Fruit fly (Drosophila melanogaster) whole organism, embryonic: Measurements from ENCODE around the gene Ptpmeg2.
A peak's percentile ranks its signal among the peaks of the same experiment; 100 is the strongest.

ENCODE experiments used
- Adf1 ChIP-seq: fragments of 200-800 bp; sonication (Bioruptor generic); IDR thresholded peaks from 2 replicates; pipeline ENCODE4 v1.3.6; 2022; ENCODE audit warnings: missing biosample characterization, missing genetic modification characterization
- Awh ChIP-seq: fragments of 200-800 bp; sonication (Bioruptor generic); IDR thresholded peaks from 2 replicates; pipeline ENCODE4, ENCODE4 v1.3.6; 2022; ENCODE audit warnings: missing biosample characterization, missing genetic modification characterization
- Blimp-1 ChIP-seq: fragments of 200-800 bp; sonication (Bioruptor generic); optimal IDR thresholded peaks from 3 replicates; lab custom pipeline; 2018; ENCODE audit warnings: missing biosample characterization, missing genetic modification characterization, mild to moderate bottlenecking, moderate library complexity, missing genetic modification reagents
- BtbVII ChIP-seq: fragments of 200-800 bp; sonication (Bioruptor generic); optimal IDR thresholded peaks from 3 replicates; lab custom pipeline; 2017; ENCODE audit warnings: missing biosample characterization, mild to moderate bottlenecking, missing genetic modification characterization
- CG10267 ChIP-seq: fragments of 200-800 bp; sonication (Bioruptor generic); optimal IDR thresholded peaks from 2 replicates; lab custom pipeline; 2018; ENCODE audit warnings: missing biosample characterization, mild to moderate bottlenecking, missing genetic modification characterization, moderate library complexity
- CG10431 ChIP-seq: fragments of 200-800 bp; sonication (Bioruptor generic); optimal IDR thresholded peaks from 3 replicates; lab custom pipeline; 2018; ENCODE audit warnings: missing biosample characterization, mild to moderate bottlenecking, missing genetic modification characterization
- CG12071 ChIP-seq: fragments of 200-800 bp; sonication (Bioruptor generic); optimal IDR thresholded peaks from 3 replicates; lab custom pipeline; 2018; ENCODE audit warnings: missing biosample characterization, mild to moderate bottlenecking, missing genetic modification characterization
- CG12299 ChIP-seq: fragments of 200-800 bp; sonication (Bioruptor generic); optimal IDR thresholded peaks from 2 replicates; lab custom pipeline; 2018; ENCODE audit warnings: missing biosample characterization, mild to moderate bottlenecking, missing genetic modification characterization
- CG14710 ChIP-seq: fragments of 200-800 bp; sonication (Bioruptor generic); optimal IDR thresholded peaks from 3 replicates; lab custom pipeline; 2019; ENCODE audit warnings: missing biosample characterization, mild to moderate bottlenecking, missing genetic modification characterization, moderate library complexity
- CG15514 ChIP-seq: fragments of 200-800 bp; sonication (Bioruptor generic); optimal IDR thresholded peaks from 3 replicates; lab custom pipeline; 2017; ENCODE audit warnings: missing biosample characterization, missing genetic modification characterization, mild to moderate bottlenecking, moderate library complexity, missing genetic modification reagents
- CG15696 ChIP-seq: fragments of 200-800 bp; sonication (Bioruptor generic); optimal IDR thresholded peaks from 2 replicates; lab custom pipeline; 2019; ENCODE audit warnings: missing biosample characterization, mild to moderate bottlenecking, missing genetic modification characterization, moderate library complexity
- CG17912 ChIP-seq: fragments of 200-800 bp; sonication (Bioruptor generic); optimal IDR thresholded peaks from 2 replicates; lab custom pipeline; 2018; ENCODE audit warnings: missing biosample characterization, mild to moderate bottlenecking, missing genetic modification characterization
- CG33557 ChIP-seq: fragments of 200-800 bp; sonication (Bioruptor generic); optimal IDR thresholded peaks from 2 replicates; lab custom pipeline; 2019; ENCODE audit warnings: missing biosample characterization, mild to moderate bottlenecking, missing genetic modification characterization, moderate library complexity
- CG5180 ChIP-seq: fragments of 200-800 bp; sonication (Bioruptor generic); optimal IDR thresholded peaks from 3 replicates; lab custom pipeline; 2017; ENCODE audit warnings: missing biosample characterization, missing genetic modification characterization, mild to moderate bottlenecking, moderate library complexity, missing genetic modification reagents
- CG6791 ChIP-seq: fragments of 200-800 bp; sonication (Bioruptor generic); IDR thresholded peaks from 3 replicates; pipeline ENCODE4 v1.3.6; 2022; ENCODE audit warnings: missing biosample characterization, missing genetic modification characterization; ENCODE audit not compliant: partially characterized antibody
- CG6813 ChIP-seq: fragments of 200-800 bp; sonication (Bioruptor generic); optimal IDR thresholded peaks from 2 replicates; lab custom pipeline; 2017; ENCODE audit warnings: missing biosample characterization, missing genetic modification characterization, mild to moderate bottlenecking, moderate library complexity, missing genetic modification reagents
- CG7357 ChIP-seq: fragments of 200-800 bp; sonication (Bioruptor generic); IDR thresholded peaks from 3 replicates; pipeline ENCODE4 v1.3.6; 2022; ENCODE audit warnings: missing biosample characterization, missing genetic modification characterization
- CG7745 ChIP-seq: fragments of 200-800 bp; sonication (Bioruptor generic); optimal IDR thresholded peaks from 2 replicates; lab custom pipeline; 2018; ENCODE audit warnings: missing biosample characterization, mild to moderate bottlenecking, missing genetic modification characterization, moderate library complexity
- CG7963 ChIP-seq: fragments of 200-800 bp; sonication (Bioruptor generic); IDR thresholded peaks from 3 replicates; pipeline ENCODE4 v1.3.6; 2022; ENCODE audit warnings: missing biosample characterization, missing genetic modification characterization; ENCODE audit not compliant: partially characterized antibody
- Camta ChIP-seq: fragments of 200-800 bp; sonication (Bioruptor generic); optimal IDR thresholded peaks from 2 replicates; lab custom pipeline; 2016; ENCODE audit warnings: missing biosample characterization, missing genetic modification characterization
- Chrac-16 ChIP-seq: fragments of 200-800 bp; sonication (Bioruptor generic); optimal IDR thresholded peaks from 3 replicates; lab custom pipeline; 2016; ENCODE audit warnings: missing biosample characterization, missing genetic modification characterization
- Dad ChIP-seq: fragments of 200-800 bp; sonication (Bioruptor generic); optimal IDR thresholded peaks from 3 replicates; lab custom pipeline; 2016; ENCODE audit warnings: missing biosample characterization, missing genetic modification characterization
- E2f1 ChIP-seq: fragments of 200-800 bp; sonication (Bioruptor generic); IDR thresholded peaks from 2 replicates; pipeline ENCODE4 v1.3.6; 2022; ENCODE audit warnings: missing biosample characterization, missing genetic modification characterization
- Hmr ChIP-seq: fragments of 200-800 bp; sonication (Bioruptor generic); optimal IDR thresholded peaks from 3 replicates; lab custom pipeline; 2017; ENCODE audit warnings: mild to moderate bottlenecking, missing biosample characterization, missing genetic modification reagents, missing genetic modification characterization
- Hmx ChIP-seq: fragments of 200-800 bp; sonication (Bioruptor generic); optimal IDR thresholded peaks from 2 replicates; lab custom pipeline; 2016; ENCODE audit warnings: missing biosample characterization, missing genetic modification characterization
- Lpt ChIP-seq: fragments of >200 bp; optimal IDR thresholded peaks from 2 replicates; lab custom pipeline; 2018; ENCODE audit warnings: missing biosample characterization, missing genetic modification characterization
- NfI ChIP-seq: fragments of 200-800 bp; sonication (Bioruptor generic); optimal IDR thresholded peaks from 3 replicates; lab custom pipeline; 2018; ENCODE audit warnings: missing biosample characterization, mild to moderate bottlenecking, missing genetic modification characterization, moderate library complexity
- PHDP ChIP-seq: fragments of 200-800 bp; sonication (Bioruptor generic); optimal IDR thresholded peaks from 3 replicates; lab custom pipeline; 2018; ENCODE audit warnings: missing biosample characterization, mild to moderate bottlenecking, missing genetic modification characterization, moderate library complexity
- Ravus ChIP-seq: fragments of 200-800 bp; sonication (Bioruptor generic); IDR thresholded peaks from 2 replicates; pipeline ENCODE4 v1.3.6; 2022; ENCODE audit warnings: missing biosample characterization, missing genetic modification characterization
- Rfx ChIP-seq: fragments of 200-800 bp; sonication (Bioruptor generic); IDR thresholded peaks from 2 replicates; pipeline ENCODE4 v1.3.6; 2022; ENCODE audit warnings: missing biosample characterization, missing genetic modification characterization
- Xrp1 ChIP-seq: fragments of 200-800 bp; sonication (Bioruptor generic); IDR thresholded peaks from 2 replicates; pipeline ENCODE4 v1.3.6; 2022; ENCODE audit warnings: missing biosample characterization, missing genetic modification characterization
- ab ChIP-seq: fragments of 200-800 bp; sonication (Bioruptor generic); optimal IDR thresholded peaks from 2 replicates; lab custom pipeline; 2016; ENCODE audit warnings: missing biosample characterization, missing genetic modification characterization
- abd-A ChIP-seq: fragments of 200-800 bp; sonication (Bioruptor generic); optimal IDR thresholded peaks from 3 replicates; lab custom pipeline; 2019; ENCODE audit warnings: missing biosample characterization, mild to moderate bottlenecking, missing genetic modification characterization, moderate library complexity
- ato ChIP-seq: fragments of 200-800 bp; sonication (Bioruptor generic); IDR thresholded peaks from 2 replicates; pipeline ENCODE4 v1.3.6; 2022; ENCODE audit warnings: missing biosample characterization, missing genetic modification characterization; ENCODE audit not compliant: partially characterized antibody
- bsh ChIP-seq, 2 experiments: fragments of 200-800 bp; sonication (Bioruptor generic); optimal IDR thresholded peaks; 2 replicates each; lab custom pipeline; 2017 to 2018; ENCODE audit warnings: mild to moderate bottlenecking in 2 of 2, missing biosample characterization in 2 of 2, missing genetic modification characterization in 2 of 2, moderate library complexity in 1 of 2
- crp ChIP-seq, 2 experiments: fragments of 200-800 bp; sonication (Bioruptor generic); optimal IDR thresholded peaks; 2 replicates in 1 of 2; 3 replicates in 1 of 2; lab custom pipeline; 2017; ENCODE audit warnings: missing biosample characterization in 2 of 2, missing genetic modification characterization in 2 of 2, mild to moderate bottlenecking in 1 of 2, moderate library complexity in 1 of 2
- exex ChIP-seq: fragments of 200-800 bp; sonication (Bioruptor generic); optimal IDR thresholded peaks from 4 replicates; lab custom pipeline; 2018; ENCODE audit warnings: missing biosample characterization, mild to moderate bottlenecking, missing genetic modification characterization, moderate library complexity
- gro ChIP-seq: fragments of 200-800 bp; sonication (Bioruptor generic); optimal IDR thresholded peaks from 2 replicates; lab custom pipeline; 2016; ENCODE audit warnings: missing biosample characterization, missing genetic modification characterization
- gsb-n ChIP-seq: fragments of 200-800 bp; sonication (Bioruptor generic); optimal IDR thresholded peaks from 3 replicates; lab custom pipeline; 2018; ENCODE audit warnings: missing biosample characterization, mild to moderate bottlenecking, missing genetic modification characterization
- hkb ChIP-seq, 2 experiments: fragments of 200-800 bp in 1 of 2; fragments of >200 bp in 1 of 2; sonication (Bioruptor generic) in 1 of 2; IDR thresholded peaks in 1 of 2; optimal IDR thresholded peaks in 1 of 2; 2 replicates each; pipeline versions ENCODE4 v1.3.6 to Lab custom; 2017 to 2022; ENCODE audit warnings: missing biosample characterization in 1 of 2, missing genetic modification characterization in 1 of 2
- lmd ChIP-seq: fragments of 200-800 bp; sonication (Bioruptor generic); IDR thresholded peaks from 2 replicates; pipeline ENCODE4 v1.3.6; 2022; ENCODE audit warnings: missing biosample characterization, missing genetic modification characterization
- lola ChIP-seq, 3 experiments: fragments of >200 bp in 2 of 3; fragments of 200-800 bp in 1 of 3; sonication (Bioruptor generic) in 1 of 3; optimal IDR thresholded peaks; 2 replicates each; lab custom pipeline; 2017 to 2019; ENCODE audit warnings: missing biosample characterization in 3 of 3, missing genetic modification characterization in 3 of 3, mild to moderate bottlenecking in 1 of 3, moderate library complexity in 1 of 3
- mam ChIP-seq: fragments of 200-800 bp; sonication (Bioruptor generic); optimal IDR thresholded peaks from 3 replicates; lab custom pipeline; 2016; ENCODE audit warnings: missing biosample characterization, missing genetic modification characterization
- ro ChIP-seq: fragments of 200-800 bp; sonication (Bioruptor generic); IDR thresholded peaks from 2 replicates; pipeline ENCODE4 v1.3.6; 2022; ENCODE audit warnings: missing biosample characterization, missing genetic modification characterization
- row ChIP-seq: fragments of 200-800 bp; sonication (Bioruptor generic); IDR thresholded peaks from 3 replicates; pipeline ENCODE4 v1.3.6; 2022; ENCODE audit warnings: missing biosample characterization, missing genetic modification characterization
- tup ChIP-seq: fragments of 200-800 bp; sonication (Bioruptor generic); optimal IDR thresholded peaks from 2 replicates; lab custom pipeline; 2016; ENCODE audit warnings: missing biosample characterization, mild to moderate bottlenecking, missing genetic modification characterization, moderate library complexity
- tx ChIP-seq: fragments of 200-800 bp; sonication (Bioruptor generic); optimal IDR thresholded peaks from 2 replicates; lab custom pipeline; 2016; ENCODE audit warnings: missing biosample characterization, missing genetic modification characterization
- zfh1 ChIP-seq: fragments of 200-800 bp; sonication (Bioruptor generic); IDR thresholded peaks from 3 replicates; pipeline ENCODE4 v1.3.6; 2022; ENCODE audit warnings: missing biosample characterization, missing genetic modification characterization

Gene Ptpmeg2

dm6 chrX:9583440-9584103 lies 75.4 kb downstream of the Ptpmeg2 start (continued):
- TF ChIP-seq CG12071 (GFP tag; lab: Kevin White, UChicago) = peak; percentile 88
- peak; percentile 93 for TF ChIP-seq Rfx (GFP tag; lab: Robert Waterston, UW)
- TF ChIP-seq Adf1 = peak; percentile 70
- no peak for TF ChIP-seq gro (GFP tag; lab: Kevin White, UChicago)
- no peak for TF ChIP-seq ato
- peak; percentile 51 for TF ChIP-seq ab (GFP tag; lab: Kevin White, UChicago)
- no peak for TF ChIP-seq CG6791 (GFP tag; lab: Robert Waterston, UW)
- TF ChIP-seq Blimp-1 = peak; percentile 87
- peak; percentile 75 for TF ChIP-seq tup (GFP tag; lab: Kevin White, UChicago)
- peak; percentile 84 for TF ChIP-seq CG7357 (GFP tag; lab: Robert Waterston, UW)
- peak; percentile 87 for TF ChIP-seq CG14710
- peak; percentile 93 for TF ChIP-seq NfI (GFP tag; lab: Kevin White, UChicago)
- TF ChIP-seq CG10431 (GFP tag; lab: Kevin White, UChicago) = peak; percentile 88
- peak; percentile 93 for TF ChIP-seq Awh (GFP tag; lab: Robert Waterston, UW)
- TF ChIP-seq Lpt (GFP tag; lab: Kevin White, UChicago) = no peak
- peak; percentile 95 for TF ChIP-seq Xrp1
- TF ChIP-seq Dad (GFP tag; lab: Kevin White, UChicago) = peak; percentile 46
- TF ChIP-seq CG7963 (GFP tag; lab: Robert Waterston, UW) = no peak
- peak; percentile 91 for TF ChIP-seq gsb-n
- peak; percentile 92 for TF ChIP-seq E2f1 (GFP tag; lab: Robert Waterston, UW)
- TF ChIP-seq Camta (GFP tag; lab: Kevin White, UChicago) = peak; percentile 59
- TF ChIP-seq CG17912 (GFP tag; lab: Kevin White, UChicago) = peak; percentile 80
- peak; percentile 95 for TF ChIP-seq CG6813 (GFP tag; lab: Kevin White, UChicago)
- no peak for TF ChIP-seq CG7745
- TF ChIP-seq crp (GFP tag; optimal IDR thresholded peaks at IDR 0.05; lab: Kevin White, UChicago) = peak in 1 of 2 experiments; percentile 63
- peak; percentile 96 for TF ChIP-seq PHDP (tag; lab: Kevin White, UChicago)
- peak; percentile 89 for TF ChIP-seq CG5180
- peak; percentile 95 for TF ChIP-seq lmd (GFP tag; lab: Robert Waterston, UW)
- TF ChIP-seq Hmr (GFP tag; lab: Kevin White, UChicago) = peak; percentile 97
- TF ChIP-seq Hmx (GFP tag; lab: Kevin White, UChicago) = peak; percentile 72
- peak in 1 of 3 experiments; percentile 88 for TF ChIP-seq lola (GFP tag; optimal IDR thresholded peaks at IDR 0.05; lab: Kevin White, UChicago)
- peak; percentile 92 for TF ChIP-seq CG15514 (GFP tag; lab: Kevin White, UChicago)
- peak; percentile 97 for TF ChIP-seq row
- peak; percentile 94 to 95 for TF ChIP-seq bsh (GFP tag; optimal IDR thresholded peaks at IDR 0.05; lab: Kevin White, UChicago)
- peak; percentile 90 for TF ChIP-seq Chrac-16
- peak; percentile 89 for TF ChIP-seq CG33557 (GFP tag; lab: Kevin White, UChicago)
- peak; percentile 95 for TF ChIP-seq CG12299 (tag; lab: Kevin White, UChicago)
- peak; percentile 69 for TF ChIP-seq CG15696 (tag; lab: Kevin White, UChicago)
- TF ChIP-seq abd-A = peak; percentile 82
- TF ChIP-seq ro = peak; percentile 86
- peak; percentile 74 for TF ChIP-seq mam (GFP tag; lab: Kevin White, UChicago)
- TF ChIP-seq Ravus = peak; percentile 57
- no peak for TF ChIP-seq hkb (optimal IDR thresholded peaks at IDR 0.05; lab: Kevin White, UChicago)
- peak; percentile 96 for TF ChIP-seq hkb (GFP tag; IDR thresholded peaks at IDR 0.05; lab: Robert Waterston, UW)
- TF ChIP-seq exex (tag; lab: Kevin White, UChicago) = peak; percentile 60
- peak; percentile 95 for TF ChIP-seq BtbVII (GFP tag; lab: Kevin White, UChicago)
- TF ChIP-seq zfh1 (GFP tag; lab: Robert Waterston, UW) = peak; percentile 93
- peak; percentile 47 for TF ChIP-seq tx
- peak; percentile 86 for TF ChIP-seq CG10267 (tag; lab: Kevin White, UChicago)
